Fruit fly (Drosophila melanogaster): Measurements from ENCODE around the gene Lkb1.

The Lkb1 gene

dm6 chr3R:13647734-13648541 lies 28.4 kb upstream of the Lkb1 start:
- TF ChIP-seq Trl (optimal IDR thresholded peaks at IDR 0.05) (peak; percentile 46 to 71), Trl (GFP tag; optimal IDR thresholded peaks at IDR 0.05) (no peak), MBD-R2 (GFP tag; IDR thresholded peaks at IDR 0.05) (peak; percentile 29; the same call in 1 of the 2 replicates), CG11695 (GFP tag; IDR thresholded peaks at IDR 0.05) (0 out of 3 replicates have a peak, but pooled peaks have one; percentile 7), ftz-f1 (GFP tag; optimal IDR thresholded peaks at IDR 0.05) (peak; percentile 90), Oaz (GFP tag; IDR thresholded peaks at IDR 0.05) (no peak), crol (GFP tag; IDR thresholded peaks at IDR 0.05) (peak; percentile 61), CG10209 (GFP tag; optimal IDR thresholded peaks at IDR 0.05) (no peak), CG7839 (tag; optimal IDR thresholded peaks at IDR 0.05) (no peak), sqz (GFP tag; optimal IDR thresholded peaks at IDR 0.05) (peak; percentile 8), CG15479 (GFP tag; optimal IDR thresholded peaks at IDR 0.05) (peak; percentile 24), chinmo (GFP tag; IDR thresholded peaks at IDR 0.05; ENCODE audit: partially characterized antibody) (peak; percentile 73; the same call in 1 of the 4 replicates), Dref (GFP tag; IDR thresholded peaks at IDR 0.05) (no peak), Jarid2 (GFP tag; optimal IDR thresholded peaks at IDR 0.05) (no peak), Elba2 (GFP tag; optimal IDR thresholded peaks at IDR 0.05) (peak; percentile 45), cg (GFP tag; optimal IDR thresholded peaks at IDR 0.05) (peak; percentile 65), E2f2 (GFP tag; IDR thresholded peaks at IDR 0.05) (0 out of 2 replicates have a peak, but pooled peaks have one; percentile 7), nerfin-2 (GFP tag; IDR thresholded peaks at IDR 0.05; ENCODE audit: partially characterized antibody) (0 out of 2 replicates have a peak, but pooled peaks have one; percentile 14), Sin3A (optimal IDR thresholded peaks at IDR 0.05) (peak; percentile 14), Pdp1 (GFP tag; optimal IDR thresholded peaks at IDR 0.05) (peak in 1 of 2 experiments; percentile 67), YL-1 (GFP tag; optimal IDR thresholded peaks at IDR 0.05) (peak; percentile 32), Neu2 (GFP tag; optimal IDR thresholded peaks at IDR 0.05; ENCODE audit: borderline replicate concordance) (peak; percentile 26), CG34422 (GFP tag; IDR thresholded peaks at IDR 0.05) (peak; percentile 62; the same call in 2 of the 3 replicates), Ptx1 (GFP tag; IDR thresholded peaks at IDR 0.05) (no peak), bigmax (GFP tag; optimal IDR thresholded peaks at IDR 0.05) (peak; percentile 95), kni (GFP tag; optimal IDR thresholded peaks at IDR 0.05) (peak; percentile 34), Dll (GFP tag; IDR thresholded peaks at IDR 0.05; ENCODE audit: partially characterized antibody) (0 out of 4 replicates have a peak, but pooled peaks have one; percentile 44), Aef1 (GFP tag; IDR thresholded peaks at IDR 0.05) (0 out of 3 replicates have a peak, but pooled peaks have one; percentile 10), insv (GFP tag; optimal IDR thresholded peaks at IDR 0.05) (peak in 1 of 2 experiments; percentile 60), jigr1 (GFP tag; IDR thresholded peaks at IDR 0.05) (no peak), dm (GFP tag; optimal IDR thresholded peaks at IDR 0.05) (peak; percentile 68), Med (GFP tag) (peak; percentile 39), psq (GFP tag; optimal IDR thresholded peaks at IDR 0.05) (peak; percentile 77)

- no peak for TF ChIP-seq CG10431 (GFP tag; optimal IDR thresholded peaks at IDR 0.05)
- no peak for TF ChIP-seq CG10543 (GFP tag; optimal IDR thresholded peaks at IDR 0.05)
- no peak for TF ChIP-seq Trl (optimal IDR thresholded peaks at IDR 0.05)
- TF ChIP-seq Trl (GFP tag; optimal IDR thresholded peaks at IDR 0.05): no peak
- no peak for TF ChIP-seq CG12391 (tag; optimal IDR thresholded peaks at IDR 0.05)
- TF ChIP-seq CG15601 (tag; optimal IDR thresholded peaks at IDR 0.05): no peak
- no peak for TF ChIP-seq CG10462 (GFP tag; optimal IDR thresholded peaks at IDR 0.05)
- TF ChIP-seq Med (GFP tag): no peak
- TF ChIP-seq shn (GFP tag; optimal IDR thresholded peaks at IDR 0.05): no peak
- no peak for TF ChIP-seq z (GFP tag; IDR thresholded peaks at IDR 0.05)
- no peak for TF ChIP-seq grn (GFP tag; optimal IDR thresholded peaks at IDR 0.05)
- TF ChIP-seq PHDP (tag; optimal IDR thresholded peaks at IDR 0.05): no peak
- no peak for TF ChIP-seq CG7839 (tag; optimal IDR thresholded peaks at IDR 0.05)
- TF ChIP-seq p53 (GFP tag; optimal IDR thresholded peaks at IDR 0.05): no peak
- no peak for TF ChIP-seq NfI (GFP tag; optimal IDR thresholded peaks at IDR 0.05)
- no peak for TF ChIP-seq CG12942 (GFP tag; optimal IDR thresholded peaks at IDR 0.05)
- TF ChIP-seq Lpt (GFP tag; optimal IDR thresholded peaks at IDR 0.05): no peak
- no peak for TF ChIP-seq CG9876 (GFP tag; optimal IDR thresholded peaks at IDR 0.05)
These were observed 20.1 kb upstream of the Lkb1 start, which contains the start of gene Rbp4 for dm6 chr3R:13656294-13656693. Gene Rbp4 (minus strand): TSS chr3R:13656394.

Data from whole organism, embryonic.